Fruit fly (Drosophila melanogaster) whole organism, wandering third instar larva: ENCODE measurements around the gene CG31294.

Experiments
- Abd-B ChIP-seq: fragments of >200 bp; optimal IDR thresholded peaks from 2 replicates; lab custom pipeline; 2017; ENCODE audit warnings: missing biosample characterization, missing genetic modification characterization
- CG32264 ChIP-seq: fragments of 200-800 bp; sonication (Bioruptor generic); optimal IDR thresholded peaks from 2 replicates; lab custom pipeline; 2016; ENCODE audit warnings: missing biosample characterization, missing genetic modification characterization
- CrebA ChIP-seq: fragments of 200-800 bp; sonication (Bioruptor generic); optimal IDR thresholded peaks from 2 replicates; lab custom pipeline; 2016; ENCODE audit warnings: missing biosample characterization, mild to moderate bottlenecking, missing genetic modification characterization, borderline replicate concordance
- Dfd ChIP-seq: fragments of >200 bp; optimal IDR thresholded peaks from 2 replicates; lab custom pipeline; 2017; ENCODE audit warnings: missing biosample characterization, missing genetic modification characterization
- Dif ChIP-seq: fragments of 200-275, 200-300 bp; sonication (Bioruptor generic); optimal IDR thresholded peaks from 2 replicates; lab custom pipeline; 2018; ENCODE audit warnings: missing biosample characterization, missing genetic modification characterization; ENCODE audit not compliant: partially characterized antibody
- GATAd ChIP-seq: sonication (Bioruptor generic); optimal IDR thresholded peaks from 2 replicates; lab custom pipeline; 2016; ENCODE audit warnings: missing biosample characterization, missing genetic modification characterization
- HLH106 ChIP-seq: fragments of 200-800 bp; optimal IDR thresholded peaks from 3 replicates; lab custom pipeline; 2019; ENCODE audit warnings: missing biosample characterization, mild to moderate bottlenecking, missing genetic modification characterization, moderate library complexity
- Hnf4 ChIP-seq: fragments of 200-800 bp; sonication (Bioruptor generic); optimal IDR thresholded peaks from 2 replicates; lab custom pipeline; 2016; ENCODE audit warnings: missing biosample characterization, mild to moderate bottlenecking, missing genetic modification characterization
- Hr83 ChIP-seq: fragments of 200-300 bp; sonication (Bioruptor generic); optimal IDR thresholded peaks from 2 replicates; lab custom pipeline; 2016; ENCODE audit warnings: missing biosample characterization, mild to moderate bottlenecking, missing genetic modification characterization, moderate library complexity; ENCODE audit not compliant: poor library complexity, severe bottlenecking
- Jra ChIP-seq: sonication (Bioruptor generic); optimal IDR thresholded peaks from 2 replicates; lab custom pipeline; 2016; ENCODE audit warnings: missing biosample characterization, missing genetic modification characterization
- Myc ChIP-seq: fragments of >200 bp; optimal IDR thresholded peaks from 2 replicates; lab custom pipeline; 2017
- N ChIP-seq: fragments of >200 bp; optimal IDR thresholded peaks from 2 replicates; lab custom pipeline; 2018; ENCODE audit warnings: missing biosample characterization, missing external identifiers, missing genetic modification characterization
- OdsH ChIP-seq: fragments of 200-800 bp; sonication (Bioruptor generic); optimal IDR thresholded peaks from 2 replicates; lab custom pipeline; 2016; ENCODE audit warnings: missing biosample characterization, mild to moderate bottlenecking, missing genetic modification characterization
- Rel ChIP-seq, 2 experiments: fragments of 200-800 bp; sonication (Bioruptor generic) in 1 of 2; optimal IDR thresholded peaks; 2 replicates in 1 of 2; 3 replicates in 1 of 2; lab custom pipeline; 2016 to 2019; ENCODE audit warnings: mild to moderate bottlenecking in 2 of 2, missing biosample characterization in 2 of 2, missing genetic modification characterization in 2 of 2, moderate library complexity in 1 of 2
- br ChIP-seq: fragments of 200-800 bp; sonication (Bioruptor generic); optimal IDR thresholded peaks from 2 replicates; lab custom pipeline; 2016; ENCODE audit warnings: missing biosample characterization, missing genetic modification characterization
- brk ChIP-seq: fragments of 200-800 bp; sonication (Bioruptor generic); optimal IDR thresholded peaks from 2 replicates; lab custom pipeline; 2016; ENCODE audit warnings: missing biosample characterization, mild to moderate bottlenecking, missing genetic modification characterization
- dl ChIP-seq, 2 experiments: fragments of 175-275, 200-275 bp in 1 of 2; fragments of 200-275 bp in 1 of 2; sonication (Bioruptor generic); optimal IDR thresholded peaks; lab custom pipeline; 2018; ENCODE audit warnings: mild to moderate bottlenecking in 2 of 2, missing biosample characterization in 2 of 2, missing genetic modification characterization in 2 of 2, moderate library complexity in 2 of 2; ENCODE audit not compliant: partially characterized antibody in 2 of 2, insufficient read depth in 1 of 2
- dmrt93B ChIP-seq: fragments of 200-800 bp; sonication (Bioruptor generic); optimal IDR thresholded peaks from 2 replicates; lab custom pipeline; 2018; ENCODE audit warnings: missing biosample characterization, mild to moderate bottlenecking, missing genetic modification characterization
- dsf ChIP-seq: sonication (Bioruptor generic); optimal IDR thresholded peaks from 2 replicates; lab custom pipeline; 2016; ENCODE audit warnings: missing biosample characterization, missing genetic modification characterization, borderline replicate concordance
- ey ChIP-seq: fragments of 200-800 bp; sonication (Bioruptor generic); optimal IDR thresholded peaks from 2 replicates; lab custom pipeline; 2016; ENCODE audit warnings: missing biosample characterization, missing genetic modification characterization
- foxo ChIP-seq, 2 experiments: fragments of 200-800 bp; sonication (Bioruptor generic); optimal IDR thresholded peaks; 2 replicates in 1 of 2; 3 replicates in 1 of 2; lab custom pipeline; 2016 to 2017; ENCODE audit warnings: missing biosample characterization in 2 of 2, missing genetic modification characterization in 2 of 2
- fru ChIP-seq: fragments of 200-800 bp; sonication (Bioruptor generic); optimal IDR thresholded peaks from 3 replicates; lab custom pipeline; 2016; ENCODE audit warnings: missing biosample characterization, mild to moderate bottlenecking, missing genetic modification characterization
- h ChIP-seq: fragments of 200-800 bp; sonication (Bioruptor generic); optimal IDR thresholded peaks from 3 replicates; lab custom pipeline; 2016; ENCODE audit warnings: missing biosample characterization, mild to moderate bottlenecking, missing genetic modification characterization
- jim ChIP-seq: fragments of 175-275, 200-325 bp; sonication (Bioruptor generic); optimal IDR thresholded peaks from 2 replicates; lab custom pipeline; 2016; ENCODE audit warnings: missing biosample characterization, mild to moderate bottlenecking, missing genetic modification characterization
- lola ChIP-seq: fragments of >200 bp; optimal IDR thresholded peaks from 2 replicates; lab custom pipeline; 2017; ENCODE audit warnings: missing biosample characterization, missing genetic modification characterization
- psq ChIP-seq: fragments of 200-800 bp; sonication (Bioruptor generic); optimal IDR thresholded peaks from 3 replicates; lab custom pipeline; 2017; ENCODE audit warnings: missing biosample characterization, mild to moderate bottlenecking, missing genetic modification characterization, moderate library complexity
- sage ChIP-seq: fragments of 200-800 bp; sonication (Bioruptor generic); optimal IDR thresholded peaks from 2 replicates; lab custom pipeline; 2016; ENCODE audit warnings: missing biosample characterization, mild to moderate bottlenecking, missing genetic modification characterization
- tai ChIP-seq: sonication (Bioruptor generic); optimal IDR thresholded peaks from 2 replicates; lab custom pipeline; 2016; ENCODE audit warnings: missing biosample characterization, missing genetic modification characterization
- woc ChIP-seq: sonication (Bioruptor generic); optimal IDR thresholded peaks from 2 replicates; lab custom pipeline; 2016; ENCODE audit warnings: missing biosample characterization, mild to moderate bottlenecking, missing genetic modification characterization

CG31294 gene

dm6 chr3R:15716485-15716884 is at the start of gene CG31294:
Gene CG31294, minus strand, starts transcription at chr3R:15716585.
- TF ChIP-seq lola (GFP tag; lab: Kevin White, UChicago) = no peak
- no peak for TF ChIP-seq dmrt93B (GFP tag; lab: Kevin White, UChicago)
- no peak for TF ChIP-seq fru (GFP tag; lab: Kevin White, UChicago)
- TF ChIP-seq tai = no peak
- TF ChIP-seq CG32264 (GFP tag; lab: Kevin White, UChicago) = no peak
- no peak for TF ChIP-seq GATAd
- no peak for TF ChIP-seq woc
- no peak for TF ChIP-seq Rel (GFP tag; optimal IDR thresholded peaks at IDR 0.05; lab: Kevin White, UChicago)
- no peak for TF ChIP-seq Rel (tag; optimal IDR thresholded peaks at IDR 0.05; lab: Kevin White, UChicago)
- no peak for TF ChIP-seq sage (GFP tag; lab: Kevin White, UChicago)
- no peak for TF ChIP-seq brk (GFP tag; lab: Kevin White, UChicago)
- no peak for TF ChIP-seq dl (GFP tag; optimal IDR thresholded peaks at IDR 0.05; lab: Kevin White, UChicago; ENCODE audit: insufficient read depth in 1 of 2, partially characterized antibody in 2 of 2)
- TF ChIP-seq ey = no peak
- TF ChIP-seq Jra (GFP tag; lab: Kevin White, UChicago) = no peak
- TF ChIP-seq Myc (lab: Kevin White, UChicago) = no peak
- no peak for TF ChIP-seq N (GFP tag; lab: Kevin White, UChicago)
- TF ChIP-seq jim = no peak
- TF ChIP-seq OdsH = no peak
- no peak for TF ChIP-seq HLH106
- TF ChIP-seq CrebA (GFP tag; lab: Kevin White, UChicago) = no peak

dm6 chr3R:15762815-15763214 is 46.4 kb upstream of the CG31294 start, which contains the start of gene CG12784:
Gene CG12784, plus strand, starts transcription at chr3R:15763115.
- TF ChIP-seq h (GFP tag; lab: Kevin White, UChicago) (no peak), dl (GFP tag; optimal IDR thresholded peaks at IDR 0.05; lab: Kevin White, UChicago; ENCODE audit: insufficient read depth in 1 of 2, partially characterized antibody in 2 of 2) (no peak), woc (no peak), OdsH (no peak), lola (GFP tag; lab: Kevin White, UChicago) (no peak), Rel (GFP tag; optimal IDR thresholded peaks at IDR 0.05; lab: Kevin White, UChicago) (no peak), Rel (tag; optimal IDR thresholded peaks at IDR 0.05; lab: Kevin White, UChicago) (no peak), Jra (GFP tag; lab: Kevin White, UChicago) (no peak), br (GFP tag; lab: Kevin White, UChicago) (no peak), CG32264 (GFP tag; lab: Kevin White, UChicago) (no peak), dsf (GFP tag; lab: Kevin White, UChicago) (no peak), tai (no peak)

DNA sequence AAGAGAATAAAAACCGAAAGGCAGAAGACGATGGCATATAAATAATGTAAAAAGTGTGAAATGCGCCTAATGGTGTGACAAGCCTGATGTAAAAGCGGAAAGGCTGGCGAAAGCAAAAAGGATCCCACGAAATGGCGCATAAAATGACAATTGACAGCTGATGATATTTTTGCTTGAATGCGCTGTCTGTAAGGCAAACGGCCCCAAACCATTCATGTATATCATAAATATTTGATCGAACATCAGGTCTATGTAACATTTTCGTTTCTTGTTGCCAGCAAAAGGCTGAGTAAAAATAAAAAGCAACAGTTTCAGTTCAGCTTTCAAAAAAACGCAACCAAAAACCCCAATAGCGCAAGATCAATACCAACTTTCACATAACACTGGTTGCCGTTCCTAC is 28.0 kb upstream of the CG31294 start, which contains the start of gene CG4520:
TSS of gene CG4520 (plus strand) at position 301 of the 400 bp plus-strand sequence.
- TF ChIP-seq foxo (GFP tag; optimal IDR thresholded peaks at IDR 0.05; lab: Kevin White, UChicago) (no peak), Rel (GFP tag; optimal IDR thresholded peaks at IDR 0.05; lab: Kevin White, UChicago) (no peak), Rel (tag; optimal IDR thresholded peaks at IDR 0.05; lab: Kevin White, UChicago) (no peak), brk (GFP tag; lab: Kevin White, UChicago) (no peak), dl (GFP tag; optimal IDR thresholded peaks at IDR 0.05; lab: Kevin White, UChicago; ENCODE audit: insufficient read depth in 1 of 2, partially characterized antibody in 2 of 2) (no peak), Hr83 (no peak), Dif (no peak)

dm6 chr3R:15731446-15731845 is 15.1 kb upstream of the CG31294 start, which contains the start of gene CG34274:
Gene CG34274, plus strand, starts transcription at chr3R:15731746.
- TF ChIP-seq dl (GFP tag; optimal IDR thresholded peaks at IDR 0.05; lab: Kevin White, UChicago; ENCODE audit: insufficient read depth in 1 of 2, partially characterized antibody in 2 of 2) (no peak), Jra (GFP tag; lab: Kevin White, UChicago) (no peak), psq (GFP tag; lab: Kevin White, UChicago) (no peak), Hnf4 (GFP tag; lab: Kevin White, UChicago) (no peak), N (GFP tag; lab: Kevin White, UChicago) (no peak), Abd-B (no peak), GATAd (no peak), Rel (GFP tag; optimal IDR thresholded peaks at IDR 0.05; lab: Kevin White, UChicago) (no peak), Rel (tag; optimal IDR thresholded peaks at IDR 0.05; lab: Kevin White, UChicago) (no peak), Dif (no peak), CrebA (GFP tag; lab: Kevin White, UChicago) (no peak), lola (GFP tag; lab: Kevin White, UChicago) (no peak), dsf (GFP tag; lab: Kevin White, UChicago) (no peak)
- TF ChIP-seq, all 38 proteins: peak for 0

DNA sequence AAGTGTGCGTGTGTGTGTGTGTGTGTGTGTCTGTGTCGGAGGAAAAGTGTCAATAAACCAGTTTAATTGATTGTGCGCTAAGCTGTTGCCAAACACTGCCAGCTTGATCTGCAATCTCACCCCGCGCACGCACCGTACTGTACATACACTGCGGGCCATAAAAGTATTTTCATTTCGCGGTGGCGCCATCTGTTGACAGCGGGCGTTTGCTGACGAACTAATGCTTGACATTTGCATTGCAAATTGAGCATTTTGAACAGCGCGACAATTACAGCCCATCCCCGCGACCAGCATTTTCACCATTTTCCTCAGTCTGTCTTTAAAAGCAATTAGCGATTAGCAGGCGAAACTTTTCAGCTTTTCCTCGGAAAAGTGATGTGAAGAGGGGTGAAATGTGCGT is 14.2 kb upstream of the CG31294 start:
- TF ChIP-seq Dfd = peak; percentile 53
- TF ChIP-seq Myc (lab: Kevin White, UChicago) = no peak
